Worm (Caenorhabditis elegans) whole organism, mixed stage, embryonic: Measurements from ENCODE around the gene Y43F8C.6.

Experiments used
- ceh-39 ChIP-seq: fragments of 150-350 bp; optimal IDR thresholded peaks from 2 replicates; lab custom pipeline; 2014; ENCODE audit warnings: missing biosample characterization, missing genetic modification characterization
- elt-3 ChIP-seq: fragments of 150-350 bp; optimal IDR thresholded peaks from 2 replicates; lab custom pipeline; 2014; ENCODE audit warnings: missing biosample characterization, missing genetic modification characterization
- flh-1 ChIP-seq: fragments of 200-800 bp; sonication (Bioruptor generic); optimal IDR thresholded peaks from 2 replicates; lab custom pipeline; 2018; ENCODE audit warnings: mild to moderate bottlenecking, missing genetic modification characterization, moderate library complexity, missing compliant biosample characterization
- lin-32 ChIP-seq: fragments of 200-800 bp; sonication (Bioruptor generic); optimal IDR thresholded peaks from 2 replicates; lab custom pipeline; 2018; ENCODE audit warnings: mild to moderate bottlenecking, missing genetic modification characterization, missing compliant biosample characterization
- sem-2 ChIP-seq: fragments of 200-800 bp; sonication (Bioruptor generic); optimal IDR thresholded peaks from 2 replicates; lab custom pipeline; 2018; ENCODE audit warnings: mild to moderate bottlenecking, missing genetic modification characterization, missing compliant biosample characterization
- ztf-11 ChIP-seq: fragments of 150-350 bp; optimal IDR thresholded peaks from 2 replicates; lab custom pipeline; 2014; ENCODE audit warnings: missing biosample characterization, missing genetic modification characterization

DNA sequence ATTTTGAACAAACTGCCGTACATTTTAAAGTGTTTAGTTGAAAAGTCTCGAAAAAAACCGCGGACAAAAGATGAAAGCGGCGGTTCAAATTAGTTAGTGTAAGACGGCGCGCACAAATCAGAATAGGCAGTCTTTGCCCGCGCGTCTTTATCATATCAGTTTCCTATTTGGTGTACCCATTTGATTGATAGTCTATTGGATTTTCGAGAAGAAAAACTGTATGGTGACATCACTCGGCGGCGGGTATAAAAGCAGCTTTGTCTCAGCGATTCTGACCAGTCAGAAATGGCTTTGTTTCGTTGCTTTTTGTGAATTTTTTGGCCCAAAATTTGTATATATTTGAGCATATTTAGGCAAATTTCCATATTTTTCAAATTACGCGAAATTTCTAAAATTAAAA is 32.0 kb downstream of the Y43F8C.6 start:
- TF ChIP-seq lin-32 (no peak), elt-3 (tag; lab: Kevin White, UChicago) (no peak), ceh-39 (tag; lab: Kevin White, UChicago) (no peak), sem-2 (GFP tag; lab: Kevin White, UChicago) (no peak), ztf-11 (no peak), flh-1 (GFP tag; lab: Kevin White, UChicago) (no peak)
